Worm (Caenorhabditis elegans) whole organism, L4 larva: ENCODE measurements around the gene F01D5.8.

Source experiments
- F10B5.3 ChIP-seq: sonication (generic microtip); optimal IDR thresholded peaks from 2 replicates; lab custom pipeline; 2016; ENCODE audit warnings: mild to moderate bottlenecking, missing genetic modification characterization, missing compliant biosample characterization
- F44E2.7 ChIP-seq: fragments of 200-800 bp; sonication (Bioruptor generic); IDR thresholded peaks from 2 replicates; pipeline ENCODE4 v2.1.2; 2022; ENCODE audit warnings: missing genetic modification characterization, missing compliant biosample characterization
- F49E8.2 ChIP-seq: sonication (generic microtip); optimal IDR thresholded peaks from 2 replicates; lab custom pipeline; 2016; ENCODE audit warnings: missing compliant biosample characterization, mild to moderate bottlenecking, missing genetic modification characterization, borderline replicate concordance
- T20F7.1 ChIP-seq: fragments of 200-800 bp; sonication (Bioruptor generic); optimal IDR thresholded peaks from 2 replicates; lab custom pipeline; 2018; ENCODE audit warnings: mild to moderate bottlenecking, missing genetic modification characterization, missing compliant biosample characterization
- Y105C5A.15 ChIP-seq: fragments of 200-800 bp; sonication (Bioruptor generic); IDR thresholded peaks from 2 replicates; pipeline ENCODE4 v1.3.6; 2022; ENCODE audit warnings: missing genetic modification characterization, missing compliant biosample characterization
- Y75B8A.6 ChIP-seq: fragments of 200-800 bp; sonication (Bioruptor generic); IDR thresholded peaks from 2 replicates; pipeline ENCODE4 v1.3.6; 2022; ENCODE audit warnings: missing genetic modification reagents, missing genetic modification characterization, missing compliant biosample characterization
- ZK546.5 ChIP-seq, 2 experiments: sonication (generic microtip); optimal IDR thresholded peaks; 2 replicates each; lab custom pipeline; 2017; ENCODE audit warnings: missing biosample characterization in 2 of 2, missing genetic modification characterization in 2 of 2
- aha-1 ChIP-seq: fragments of 150-350 bp; peaks from one replicate; lab custom pipeline; 2014; ENCODE audit warnings: missing biosample characterization, missing genetic modification characterization
- ceh-44 ChIP-seq: fragments of 200-800 bp; sonication (Bioruptor generic); IDR thresholded peaks from 2 replicates; pipeline ENCODE4 v1.3.6; 2022; ENCODE audit warnings: missing genetic modification reagents, missing genetic modification characterization, missing compliant biosample characterization
- ceh-62 ChIP-seq: sonication (generic microtip); optimal IDR thresholded peaks from 2 replicates; lab custom pipeline; 2017; ENCODE audit warnings: missing biosample characterization, missing genetic modification characterization
- ceh-82 ChIP-seq: sonication (generic microtip); optimal IDR thresholded peaks from 2 replicates; lab custom pipeline; 2017; ENCODE audit warnings: missing biosample characterization, missing genetic modification characterization
- ces-1 ChIP-seq: fragments of 150-350 bp; sonication (generic microtip); optimal IDR thresholded peaks from 4 replicates; lab custom pipeline; 2014; ENCODE audit warnings: missing biosample characterization, missing genetic modification reagents, missing genetic modification characterization
- ctbp-1 ChIP-seq: fragments of 200-800 bp; sonication (Bioruptor generic); IDR thresholded peaks from 2 replicates; pipeline ENCODE4 v1.3.6; 2022; ENCODE audit warnings: missing genetic modification reagents, missing genetic modification characterization, missing compliant biosample characterization
- daf-12 ChIP-seq: fragments of 150-350 bp; optimal IDR thresholded peaks from 2 replicates; lab custom pipeline; 2014; ENCODE audit warnings: missing biosample characterization, missing genetic modification reagents, missing genetic modification characterization
- daf-8 ChIP-seq: fragments of 200-800 bp; sonication (Bioruptor generic); IDR thresholded peaks from 2 replicates; pipeline ENCODE4 v1.3.6; 2022; ENCODE audit warnings: missing genetic modification characterization, missing compliant biosample characterization
- dpl-1 ChIP-seq: fragments of 150-350 bp; optimal IDR thresholded peaks from 2 replicates; lab custom pipeline; 2014; ENCODE audit warnings: missing biosample characterization, missing genetic modification reagents, missing genetic modification characterization
- duxl-1 ChIP-seq: sonication (generic microtip); optimal IDR thresholded peaks from 2 replicates; lab custom pipeline; 2016; ENCODE audit warnings: mild to moderate bottlenecking, missing genetic modification characterization, moderate library complexity, missing compliant biosample characterization; ENCODE audit not compliant: poor library complexity
- egl-43 ChIP-seq: fragments of 200-800 bp; sonication (Bioruptor generic); IDR thresholded peaks from 2 replicates; pipeline ENCODE4 v1.3.6; 2022; ENCODE audit warnings: missing genetic modification reagents, missing genetic modification characterization, missing compliant biosample characterization
- fkh-10 ChIP-seq: fragments of 150-350 bp; optimal IDR thresholded peaks from 2 replicates; lab custom pipeline; 2014; ENCODE audit warnings: missing biosample characterization, missing genetic modification reagents, missing genetic modification characterization
- hif-1 ChIP-seq, 2 experiments: sonication (generic microtip); optimal IDR thresholded peaks; 2 replicates each; lab custom pipeline; 2016 to 2017; ENCODE audit warnings: missing compliant biosample characterization in 2 of 2, missing genetic modification characterization in 2 of 2, missing genetic modification reagents in 2 of 2, missing genotype in 2 of 2, mild to moderate bottlenecking in 1 of 2
- hmg-1.1 ChIP-seq: fragments of 200-800 bp; sonication (Bioruptor generic); IDR thresholded peaks from 2 replicates; pipeline ENCODE4 v1.3.6; 2022; ENCODE audit warnings: missing genetic modification reagents, missing genetic modification characterization, missing compliant biosample characterization
- jun-1 ChIP-seq: fragments of 150-350 bp; optimal IDR thresholded peaks from 2 replicates; lab custom pipeline; 2014; ENCODE audit warnings: missing biosample characterization, missing genetic modification reagents, missing genetic modification characterization
- lin-1 ChIP-seq: fragments of 200-800 bp; sonication (Bioruptor generic); IDR thresholded peaks from 2 replicates; pipeline ENCODE4 v1.3.6; 2022; ENCODE audit warnings: missing genetic modification reagents, missing genetic modification characterization, missing compliant biosample characterization
- lin-15B ChIP-seq: fragments of 150-350 bp; sonication (generic microtip); optimal IDR thresholded peaks from 3 replicates; lab custom pipeline; 2014; ENCODE audit warnings: missing biosample characterization, missing genetic modification characterization
- lsy-2 ChIP-seq, 2 experiments: fragments of 150-350 bp in 1 of 2; sonication (generic microtip) in 1 of 2; optimal IDR thresholded peaks; 2 replicates each; lab custom pipeline; 2014 to 2017; ENCODE audit warnings: missing biosample characterization in 2 of 2, missing genetic modification characterization in 2 of 2
- madf-5 ChIP-seq, 2 experiments: fragments of 200-800 bp; sonication (Bioruptor generic); IDR thresholded peaks; 2 replicates each; pipeline ENCODE4 v1.3.6; 2022; ENCODE audit warnings: missing compliant biosample characterization in 2 of 2, missing genetic modification characterization in 2 of 2
- mdt-29 ChIP-seq: fragments of 200-800 bp; sonication (Bioruptor generic); IDR thresholded peaks from 2 replicates; pipeline ENCODE4 v1.3.6; 2022; ENCODE audit warnings: missing genetic modification reagents, missing genetic modification characterization, missing compliant biosample characterization
- mep-1 ChIP-seq: fragments of 150-350 bp; sonication (generic microtip); optimal IDR thresholded peaks from 3 replicates; lab custom pipeline; 2014; ENCODE audit warnings: missing biosample characterization, missing genetic modification characterization
- mes-2 ChIP-seq: sonication (generic microtip); optimal IDR thresholded peaks from 2 replicates; lab custom pipeline; 2016; ENCODE audit warnings: missing genotype, mild to moderate bottlenecking, missing genetic modification characterization, missing compliant biosample characterization; ENCODE audit not compliant: poor library complexity, severe bottlenecking
- nhr-11 ChIP-seq: fragments of 150-350 bp; optimal IDR thresholded peaks from 2 replicates; lab custom pipeline; 2014; ENCODE audit warnings: missing biosample characterization, missing genetic modification characterization
- nhr-25 ChIP-seq: sonication (generic microtip); optimal IDR thresholded peaks from 2 replicates; lab custom pipeline; 2017; ENCODE audit warnings: missing genetic modification characterization, mild to moderate bottlenecking, missing compliant biosample characterization, antibody characterized with exemption, moderate library complexity, borderline replicate concordance; ENCODE audit not compliant: insufficient read depth
- nhr-28 ChIP-seq: fragments of 150-350 bp; optimal IDR thresholded peaks from 2 replicates; lab custom pipeline; 2014; ENCODE audit warnings: missing biosample characterization, missing genetic modification characterization
- nhr-42 ChIP-seq: fragments of 200-800 bp; sonication (Bioruptor generic); IDR thresholded peaks from 2 replicates; pipeline ENCODE4 v1.3.6; 2022; ENCODE audit warnings: missing genetic modification characterization, missing compliant biosample characterization
- nhr-77 ChIP-seq: fragments of 150-350 bp; optimal IDR thresholded peaks from 2 replicates; lab custom pipeline; 2014; ENCODE audit warnings: missing biosample characterization, missing genetic modification characterization
- pqm-1 ChIP-seq: sonication (generic microtip); optimal IDR thresholded peaks from 2 replicates; lab custom pipeline; 2017; ENCODE audit warnings: missing biosample characterization, missing genetic modification characterization
- rbr-2 ChIP-seq: sonication (generic microtip); optimal IDR thresholded peaks from 2 replicates; lab custom pipeline; 2016; ENCODE audit warnings: missing genotype, missing genetic modification characterization, missing compliant biosample characterization
- saeg-2 ChIP-seq: fragments of 200-800 bp; sonication (Bioruptor generic); IDR thresholded peaks from 2 replicates; pipeline ENCODE4 v1.3.6; 2022; ENCODE audit warnings: missing genetic modification reagents, missing genetic modification characterization, missing compliant biosample characterization
- skn-1 ChIP-seq: fragments of 150-350 bp; optimal IDR thresholded peaks from 2 replicates; lab custom pipeline; 2014; ENCODE audit warnings: missing biosample characterization, missing genetic modification characterization
- snpc-1.2 ChIP-seq: fragments of 200-800 bp; sonication (Bioruptor generic); IDR thresholded peaks from 2 replicates; pipeline ENCODE4 v1.3.6; 2022; ENCODE audit warnings: missing genetic modification reagents, missing genetic modification characterization, missing compliant biosample characterization
- spr-1 ChIP-seq: sonication (generic microtip); optimal IDR thresholded peaks from 2 replicates; lab custom pipeline; 2016; ENCODE audit warnings: mild to moderate bottlenecking, missing genetic modification characterization, missing compliant biosample characterization
- tag-97 ChIP-seq: fragments of 200-800 bp; sonication (Bioruptor generic); IDR thresholded peaks from 2 replicates; pipeline ENCODE4 v1.3.6; 2022; ENCODE audit warnings: missing genetic modification characterization, missing compliant biosample characterization
- tra-1 ChIP-seq: fragments of 200-800 bp; sonication (Bioruptor generic); IDR thresholded peaks from 2 replicates; pipeline ENCODE4 v1.3.6; 2022; ENCODE audit warnings: missing genetic modification reagents, missing genetic modification characterization, missing compliant biosample characterization
- unc-130 ChIP-seq: sonication (generic microtip); optimal IDR thresholded peaks from 2 replicates; lab custom pipeline; 2016; ENCODE audit warnings: missing genetic modification reagents, missing genetic modification characterization, missing compliant biosample characterization
- unc-39 ChIP-seq: sonication (generic microtip); optimal IDR thresholded peaks from 2 replicates; lab custom pipeline; 2017; ENCODE audit warnings: missing biosample characterization, missing genetic modification characterization
- zip-11 ChIP-seq: fragments of 200-800 bp; sonication (Bioruptor generic); IDR thresholded peaks from 2 replicates; pipeline ENCODE4 v1.3.6; 2022; ENCODE audit warnings: missing genetic modification characterization, missing compliant biosample characterization
- zip-2 ChIP-seq: fragments of 150-350 bp; optimal IDR thresholded peaks from 2 replicates; lab custom pipeline; 2014; ENCODE audit warnings: missing biosample characterization, missing genetic modification characterization
- ztf-11 ChIP-seq: fragments of 150-350 bp; optimal IDR thresholded peaks from 2 replicates; lab custom pipeline; 2014; ENCODE audit warnings: missing biosample characterization, missing genetic modification characterization
- ztf-7 ChIP-seq: fragments of 150-350 bp; optimal IDR thresholded peaks from 2 replicates; lab custom pipeline; 2014; ENCODE audit warnings: missing biosample characterization, missing genetic modification characterization

F01D5.8 gene

DNA sequence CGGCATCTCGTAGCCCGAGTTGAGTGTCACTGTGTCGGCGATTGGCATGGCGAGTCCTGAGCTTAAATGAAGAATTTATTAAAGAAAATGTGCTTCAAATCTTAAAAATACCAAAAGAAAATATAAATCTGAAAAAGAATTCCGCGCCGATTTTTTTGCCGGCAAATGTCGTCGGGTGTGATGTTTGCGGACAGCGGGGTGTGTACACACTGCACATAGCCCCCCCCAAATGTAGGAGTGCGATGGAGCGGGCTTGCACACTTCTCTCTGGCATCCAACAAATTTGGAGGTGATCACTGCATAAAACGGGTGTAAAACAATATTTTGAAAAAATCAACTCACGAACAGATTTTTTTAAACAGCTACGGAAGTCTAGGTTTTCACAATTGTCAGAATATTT is 34.3 kb upstream of the F01D5.8 start, which contains the start of gene Y39G8B.2 (continued):
- TF ChIP-seq ces-1 (GFP tag; lab: Kevin White, UChicago) (no peak), lsy-2 (tag; optimal IDR thresholded peaks at IDR 0.05; lab: Kevin White, UChicago) (peak; percentile 64 to 93), F10B5.3 (tag; lab: Kevin White, UChicago) (no peak), nhr-77 (tag; lab: Kevin White, UChicago) (peak; percentile 98), ceh-44 (no peak), T20F7.1 (GFP tag; lab: Kevin White, UChicago) (no peak), Y105C5A.15 (no peak), snpc-1.2 (GFP tag; lab: Robert Waterston, UW) (peak; percentile 51; the same call in 1 of the 2 replicates), spr-1 (tag; lab: Kevin White, UChicago) (no peak), rbr-2 (tag; lab: Kevin White, UChicago) (peak; percentile 88), tag-97 (no peak), aha-1 (peak; percentile 98), egl-43 (no peak), unc-130 (GFP tag; lab: Kevin White, UChicago) (no peak), ztf-11 (tag; lab: Kevin White, UChicago) (no peak), nhr-25 (tag; lab: Kevin White, UChicago) (peak; percentile 66), hmg-1.1 (peak; percentile 92), zip-11 (GFP tag; lab: Robert Waterston, UW) (no peak), daf-8 (no peak), tra-1 (GFP tag; lab: Robert Waterston, UW) (peak; percentile 75; the same call in 1 of the 2 replicates), dpl-1 (peak; percentile 85), mes-2 (tag; lab: Kevin White, UChicago) (peak; percentile 90), F44E2.7 (GFP tag; lab: Robert Waterston, UW) (no peak), ceh-82 (tag; lab: Kevin White, UChicago) (no peak), nhr-42 (peak; percentile 88), daf-12 (tag; lab: Kevin White, UChicago) (no peak), fkh-10 (GFP tag; lab: Kevin White, UChicago) (peak; percentile 59), F49E8.2 (tag; lab: Kevin White, UChicago) (no peak), madf-5 (GFP tag; IDR thresholded peaks at IDR 0.05; lab: Robert Waterston, UW) (no peak), skn-1 (tag; lab: Kevin White, UChicago) (no peak), nhr-11 (tag; lab: Kevin White, UChicago) (peak; percentile 72), Y75B8A.6 (GFP tag; lab: Robert Waterston, UW) (no peak), mep-1 (tag; lab: Kevin White, UChicago) (peak; percentile 90), ctbp-1 (GFP tag; lab: Robert Waterston, UW) (no peak; the same call in 1 of the 2 replicates), nhr-28 (tag; lab: Kevin White, UChicago) (peak; percentile 70), lin-15B (tag; lab: Kevin White, UChicago) (peak; percentile 75), duxl-1 (tag; lab: Kevin White, UChicago) (no peak), ztf-7 (tag; lab: Kevin White, UChicago) (no peak), jun-1 (peak; percentile 66)

DNA sequence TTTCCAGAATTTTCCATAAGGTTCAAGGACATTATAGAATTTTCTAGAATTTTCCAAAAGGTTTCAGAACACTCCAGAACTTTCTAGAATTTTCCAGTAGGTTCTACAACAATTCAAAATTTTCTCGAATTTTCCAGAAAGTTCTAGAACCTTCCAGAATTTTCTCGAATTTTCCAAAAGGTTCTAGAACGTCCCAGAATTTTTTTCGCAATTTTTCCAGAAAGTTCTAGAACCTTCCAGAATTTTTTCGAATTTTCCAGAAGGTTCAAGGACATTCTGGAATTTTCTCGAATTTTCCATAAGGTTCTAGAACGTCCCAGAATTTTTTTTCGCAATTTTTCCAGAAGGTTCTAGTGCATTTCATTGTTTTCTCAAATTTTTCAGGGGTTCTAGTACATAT is 32.8 kb upstream of the F01D5.8 start:
- TF ChIP-seq Y75B8A.6 (GFP tag; lab: Robert Waterston, UW) (no peak), zip-2 (tag; lab: Kevin White, UChicago) (no peak), unc-39 (tag; lab: Kevin White, UChicago) (no peak), hif-1 (tag; optimal IDR thresholded peaks at IDR 0.05; lab: Kevin White, UChicago) (no peak), lin-15B (tag; lab: Kevin White, UChicago) (no peak), T20F7.1 (GFP tag; lab: Kevin White, UChicago) (no peak), mdt-29 (GFP tag; lab: Robert Waterston, UW) (no peak), unc-130 (GFP tag; lab: Kevin White, UChicago) (no peak), ceh-62 (tag; lab: Kevin White, UChicago) (no peak), ZK546.5 (tag; optimal IDR thresholded peaks at IDR 0.05; lab: Kevin White, UChicago) (no peak), saeg-2 (GFP tag; lab: Robert Waterston, UW) (no peak), egl-43 (no peak), lin-1 (GFP tag; lab: Robert Waterston, UW) (no peak), daf-8 (no peak), pqm-1 (tag; lab: Kevin White, UChicago) (no peak), mep-1 (tag; lab: Kevin White, UChicago) (no peak), spr-1 (tag; lab: Kevin White, UChicago) (no peak)
